Fruit fly (Drosophila melanogaster): ENCODE measurements around the gene gro.

Gene gro

dm6 chr3R:26008892-26009539, 32.5 kb upstream of the gro start:
- TF ChIP-seq Mnt (GFP tag; optimal IDR thresholded peaks at IDR 0.05), result no peak
- no peak for TF ChIP-seq CG7045 (GFP tag; optimal IDR thresholded peaks at IDR 0.05)
- TF ChIP-seq CG11617 (GFP tag; optimal IDR thresholded peaks at IDR 0.05), result no peak
- no peak for TF ChIP-seq kay (GFP tag; ENCODE audit: borderline replicate concordance)
- TF ChIP-seq bab1 (GFP tag; optimal IDR thresholded peaks at IDR 0.05), result no peak
- no peak for TF ChIP-seq pad (GFP tag; optimal IDR thresholded peaks at IDR 0.05)
- no peak for TF ChIP-seq toe (GFP tag; optimal IDR thresholded peaks at IDR 0.05)
- TF ChIP-seq CG33017 (tag; optimal IDR thresholded peaks at IDR 0.05), result no peak
- no peak for TF ChIP-seq Hr96 (GFP tag; optimal IDR thresholded peaks at IDR 0.05)
- no peak for TF ChIP-seq CG14711 (tag; optimal IDR thresholded peaks at IDR 0.05)
- TF ChIP-seq cic (GFP tag; optimal IDR thresholded peaks at IDR 0.05), result no peak
- no peak for TF ChIP-seq Clk (GFP tag; optimal IDR thresholded peaks at IDR 0.05)

DNA sequence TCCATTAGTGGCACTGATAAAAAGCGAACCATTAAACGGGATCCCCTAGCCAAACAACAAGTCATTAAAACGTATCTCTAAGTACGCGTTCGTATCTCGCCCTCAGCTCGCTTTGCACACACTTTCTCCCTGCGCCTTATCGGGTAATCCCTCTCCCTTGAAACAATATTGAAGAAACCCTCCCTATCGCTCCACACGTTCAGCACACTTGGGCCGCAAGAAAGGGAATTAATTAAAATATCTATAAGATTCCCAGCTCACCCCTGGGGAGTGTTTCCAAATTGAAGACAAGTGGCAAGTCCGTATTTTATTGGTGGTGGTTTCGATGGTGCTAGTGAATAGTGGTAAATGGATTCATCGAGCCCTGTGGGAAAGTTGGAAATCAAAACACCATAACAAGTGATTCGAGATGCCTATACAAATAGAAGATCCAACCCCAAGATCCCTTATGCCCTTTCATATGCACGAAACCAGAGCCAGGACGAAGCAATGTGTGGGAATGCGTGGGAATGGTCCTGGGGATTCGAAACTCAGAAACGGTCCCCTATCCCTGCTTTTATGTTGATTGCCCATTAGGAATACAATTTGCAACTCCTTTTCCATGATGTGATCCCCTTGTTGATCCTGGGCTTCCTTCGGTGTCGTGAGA, 31.6 kb upstream of the gro start:
- TF ChIP-seq CG7045 (GFP tag; optimal IDR thresholded peaks at IDR 0.05) (peak; percentile 39), kay (GFP tag; ENCODE audit: borderline replicate concordance) (peak; percentile 21), cic (GFP tag; optimal IDR thresholded peaks at IDR 0.05) (peak; percentile 26), CG33017 (tag; optimal IDR thresholded peaks at IDR 0.05) (no peak), Clk (GFP tag; optimal IDR thresholded peaks at IDR 0.05) (no peak), bab1 (GFP tag; optimal IDR thresholded peaks at IDR 0.05) (no peak)

DNA sequence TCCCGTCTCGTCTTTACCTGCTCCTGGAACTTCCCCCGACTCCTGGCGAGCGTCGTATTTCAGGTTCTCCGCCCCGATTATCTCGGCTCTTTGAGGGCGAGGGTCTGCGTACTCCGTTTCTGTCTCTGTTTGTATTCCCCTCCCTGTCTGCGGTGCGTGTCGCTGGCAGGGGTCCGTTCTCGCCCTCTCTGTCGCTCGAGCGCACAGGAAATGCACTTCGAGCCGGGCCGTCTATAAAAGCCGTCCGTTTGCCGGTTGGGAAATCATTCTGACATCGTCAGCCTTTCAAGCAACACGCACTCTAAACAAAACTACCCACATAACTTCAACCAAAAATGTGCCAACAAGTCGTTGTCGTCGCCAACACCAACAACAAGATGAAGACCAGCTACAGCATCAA, 30.9 kb upstream of the gro start:
- TF ChIP-seq CG14711 (tag; optimal IDR thresholded peaks at IDR 0.05) (no peak), Mnt (GFP tag; optimal IDR thresholded peaks at IDR 0.05) (no peak), CG1620 (GFP tag; optimal IDR thresholded peaks at IDR 0.05) (no peak), Crg-1 (GFP tag; optimal IDR thresholded peaks at IDR 0.05) (no peak), Hr96 (GFP tag; optimal IDR thresholded peaks at IDR 0.05) (no peak)

DNA sequence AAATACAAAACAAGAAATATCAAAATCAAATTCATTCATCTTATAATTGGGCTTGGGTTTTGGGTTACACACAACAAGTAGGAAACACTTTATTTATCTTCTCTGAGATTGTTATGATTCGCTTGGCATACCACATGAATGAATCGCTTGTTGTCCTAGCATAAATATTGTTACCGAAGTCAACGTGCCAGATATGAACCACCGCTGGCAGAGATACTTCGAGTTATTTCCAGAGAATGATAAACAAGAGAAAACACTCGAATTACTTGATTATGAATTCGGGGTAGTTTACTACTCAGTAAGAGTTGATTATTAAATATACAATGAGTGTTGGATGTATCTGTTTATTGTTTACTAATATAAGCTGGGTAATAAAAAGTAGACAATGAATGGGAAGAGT, 30.0 kb upstream of the gro start:
- no peak for TF ChIP-seq toe (GFP tag; optimal IDR thresholded peaks at IDR 0.05)
- TF ChIP-seq CG12768 (GFP tag; optimal IDR thresholded peaks at IDR 0.05), result no peak
- TF ChIP-seq cnc (optimal IDR thresholded peaks at IDR 0.05), result no peak

DNA sequence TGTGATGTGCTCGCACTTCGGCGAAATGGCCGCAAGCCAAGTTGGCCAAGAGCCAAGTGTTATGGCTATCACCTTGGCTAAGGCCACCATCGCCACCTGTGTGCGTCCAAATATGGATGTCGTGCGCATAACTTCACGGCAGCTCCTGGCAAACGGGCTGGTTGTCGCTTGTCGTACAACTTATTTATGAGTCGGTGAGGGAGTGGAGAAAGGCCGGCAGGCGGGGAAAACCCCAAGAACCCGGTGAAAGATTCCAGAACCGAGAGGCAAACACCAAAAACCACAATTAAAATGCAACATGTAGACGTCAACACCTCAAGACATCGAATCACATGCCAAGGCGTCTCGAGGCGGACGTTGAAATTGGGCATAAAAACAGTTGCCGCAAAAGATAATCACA, 29.2 kb upstream of the gro start:
- TF ChIP-seq CG5204 (GFP tag; optimal IDR thresholded peaks at IDR 0.05) (no peak), CG14711 (tag; optimal IDR thresholded peaks at IDR 0.05) (no peak), CG7045 (GFP tag; optimal IDR thresholded peaks at IDR 0.05) (no peak), ovo (GFP tag; optimal IDR thresholded peaks at IDR 0.05) (no peak), pad (GFP tag; optimal IDR thresholded peaks at IDR 0.05) (no peak), Crg-1 (GFP tag; optimal IDR thresholded peaks at IDR 0.05) (no peak), Mnt (GFP tag; optimal IDR thresholded peaks at IDR 0.05) (no peak), cnc (optimal IDR thresholded peaks at IDR 0.05) (no peak), CG7101 (tag; optimal IDR thresholded peaks at IDR 0.05) (no peak), CG33017 (tag; optimal IDR thresholded peaks at IDR 0.05) (no peak), tj (GFP tag; optimal IDR thresholded peaks at IDR 0.05) (no peak), cic (GFP tag; optimal IDR thresholded peaks at IDR 0.05) (no peak), bab1 (GFP tag; optimal IDR thresholded peaks at IDR 0.05) (no peak)

dm6 chr3R:26012801-26013663, 28.5 kb upstream of the gro start:
- TF ChIP-seq tj (GFP tag; optimal IDR thresholded peaks at IDR 0.05) (peak; percentile 42), pad (GFP tag; optimal IDR thresholded peaks at IDR 0.05) (no peak), CG11617 (GFP tag; optimal IDR thresholded peaks at IDR 0.05) (no peak)

dm6 chr3R:26013664-26013948, 27.9 kb upstream of the gro start:
- no peak for TF ChIP-seq CG14711 (tag; optimal IDR thresholded peaks at IDR 0.05)
- TF ChIP-seq Crg-1 (GFP tag; optimal IDR thresholded peaks at IDR 0.05), result no peak
- TF ChIP-seq CG7045 (GFP tag; optimal IDR thresholded peaks at IDR 0.05), result no peak
- TF ChIP-seq kay (GFP tag; ENCODE audit: borderline replicate concordance), result no peak
- no peak for TF ChIP-seq bab1 (GFP tag; optimal IDR thresholded peaks at IDR 0.05)
- TF ChIP-seq CG7101 (tag; optimal IDR thresholded peaks at IDR 0.05), result no peak
- no peak for TF ChIP-seq CG12768 (GFP tag; optimal IDR thresholded peaks at IDR 0.05)
- no peak for TF ChIP-seq cnc (optimal IDR thresholded peaks at IDR 0.05)

All from whole organism, adult.